Worm (Caenorhabditis elegans) whole organism, L4 larva: ENCODE data around the gene srx-131.
A peak's percentile ranks its signal among the peaks of the same experiment; 100 is the strongest.

ENCODE experiments used
- F26F4.8 ChIP-seq: fragments of 200-800 bp; sonication (Bioruptor generic); conservative IDR thresholded peaks from 2 replicates; pipeline ENCODE4 v1.3.6; 2022; ENCODE audit warnings: missing genetic modification characterization, missing compliant biosample characterization
- F37D6.2 ChIP-seq: sonication (generic microtip); optimal IDR thresholded peaks from 2 replicates; lab custom pipeline; 2016; ENCODE audit warnings: mild to moderate bottlenecking, missing genetic modification characterization, missing compliant biosample characterization
- F44E2.7 ChIP-seq: fragments of 200-800 bp; sonication (Bioruptor generic); IDR thresholded peaks from 2 replicates; pipeline ENCODE4 v2.1.2; 2022; ENCODE audit warnings: missing genetic modification characterization, missing compliant biosample characterization
- Y105C5A.15 ChIP-seq: fragments of 200-800 bp; sonication (Bioruptor generic); IDR thresholded peaks from 2 replicates; pipeline ENCODE4 v1.3.6; 2022; ENCODE audit warnings: missing genetic modification characterization, missing compliant biosample characterization
- Y48G9A.11 ChIP-seq: fragments of 200-800 bp; sonication (Bioruptor generic); IDR thresholded peaks from 2 replicates; pipeline ENCODE4 v1.3.6; 2022; ENCODE audit warnings: missing genetic modification reagents, missing genetic modification characterization, missing compliant biosample characterization
- ZK546.5 ChIP-seq, 2 experiments: sonication (generic microtip); optimal IDR thresholded peaks; 2 replicates each; lab custom pipeline; 2017; ENCODE audit warnings: missing biosample characterization in 2 of 2, missing genetic modification characterization in 2 of 2
- aha-1 ChIP-seq: fragments of 150-350 bp; peaks from one replicate; lab custom pipeline; 2014; ENCODE audit warnings: missing biosample characterization, missing genetic modification characterization
- aly-2 ChIP-seq: sonication (generic microtip); optimal IDR thresholded peaks from 2 replicates; lab custom pipeline; 2018; ENCODE audit warnings: missing biosample characterization, missing genetic modification characterization
- ama-1 ChIP-seq: fragments of 150-350 bp; optimal IDR thresholded peaks from 2 replicates; lab custom pipeline; 2014; ENCODE audit warnings: inconsistent platforms, mixed read lengths
- arid-1 ChIP-seq: fragments of 200-800 bp; sonication (Bioruptor generic); conservative IDR thresholded peaks from 2 replicates; pipeline ENCODE4 v1.3.6; 2022; ENCODE audit warnings: missing genetic modification reagents, missing genetic modification characterization, missing compliant biosample characterization
- attf-4 ChIP-seq: sonication (generic microtip); optimal IDR thresholded peaks from 3 replicates; lab custom pipeline; 2017; ENCODE audit warnings: missing biosample characterization, missing genetic modification characterization
- ceh-20 ChIP-seq: fragments of 200-800 bp; sonication (Bioruptor generic); IDR thresholded peaks from 2 replicates; pipeline ENCODE4 v1.3.6; 2022; ENCODE audit warnings: missing genetic modification reagents, missing genetic modification characterization, missing compliant biosample characterization
- ceh-62 ChIP-seq: sonication (generic microtip); optimal IDR thresholded peaks from 2 replicates; lab custom pipeline; 2017; ENCODE audit warnings: missing biosample characterization, missing genetic modification characterization
- ceh-82 ChIP-seq: sonication (generic microtip); optimal IDR thresholded peaks from 2 replicates; lab custom pipeline; 2017; ENCODE audit warnings: missing biosample characterization, missing genetic modification characterization
- cey-2 ChIP-seq: sonication (generic microtip); optimal IDR thresholded peaks from 3 replicates; lab custom pipeline; 2017; ENCODE audit warnings: missing genetic modification characterization, mild to moderate bottlenecking, missing compliant biosample characterization, antibody characterized with exemption, borderline replicate concordance; ENCODE audit not compliant: insufficient read depth
- ctbp-1 ChIP-seq: fragments of 200-800 bp; sonication (Bioruptor generic); IDR thresholded peaks from 2 replicates; pipeline ENCODE4 v1.3.6; 2022; ENCODE audit warnings: missing genetic modification reagents, missing genetic modification characterization, missing compliant biosample characterization
- daf-16 ChIP-seq, 3 experiments: sonication (generic microtip); optimal IDR thresholded peaks; 2 replicates each; lab custom pipeline; 2016 to 2017; ENCODE audit warnings: missing genetic modification characterization in 3 of 3, missing genetic modification reagents in 3 of 3, mild to moderate bottlenecking in 2 of 3, missing compliant biosample characterization in 2 of 3, missing biosample characterization in 1 of 3, moderate library complexity in 1 of 3
- dmd-6 ChIP-seq: fragments of 200-800 bp; sonication (Bioruptor generic); IDR thresholded peaks from 2 replicates; pipeline ENCODE4 v1.3.6; 2022; ENCODE audit warnings: missing genetic modification reagents, missing genetic modification characterization, missing compliant biosample characterization
- dmd-9 ChIP-seq: fragments of 200-800 bp; sonication (Bioruptor generic); IDR thresholded peaks from 2 replicates; pipeline ENCODE4 v1.3.6; 2022; ENCODE audit warnings: missing genetic modification reagents, missing genetic modification characterization, missing compliant biosample characterization
- dpl-1 ChIP-seq: fragments of 150-350 bp; optimal IDR thresholded peaks from 2 replicates; lab custom pipeline; 2014; ENCODE audit warnings: missing biosample characterization, missing genetic modification reagents, missing genetic modification characterization
- dve-1 ChIP-seq: sonication (generic microtip); optimal IDR thresholded peaks from 2 replicates; lab custom pipeline; 2017; ENCODE audit warnings: antibody characterized with exemption, mild to moderate bottlenecking, missing genetic modification characterization, missing compliant biosample characterization; ENCODE audit not compliant: insufficient read depth
- fkh-10 ChIP-seq: fragments of 150-350 bp; optimal IDR thresholded peaks from 2 replicates; lab custom pipeline; 2014; ENCODE audit warnings: missing biosample characterization, missing genetic modification reagents, missing genetic modification characterization
- fos-1 ChIP-seq: fragments of 150-350 bp; optimal IDR thresholded peaks from 2 replicates; lab custom pipeline; 2014; ENCODE audit warnings: missing biosample characterization, missing genetic modification characterization
- gei-8 ChIP-seq: fragments of 200-800 bp; sonication (Bioruptor generic); optimal IDR thresholded peaks from 2 replicates; lab custom pipeline; 2018; ENCODE audit warnings: mild to moderate bottlenecking, missing genetic modification characterization, missing compliant biosample characterization
- hif-1 ChIP-seq, 2 experiments: sonication (generic microtip); optimal IDR thresholded peaks; 2 replicates each; lab custom pipeline; 2016 to 2017; ENCODE audit warnings: missing compliant biosample characterization in 2 of 2, missing genetic modification characterization in 2 of 2, missing genetic modification reagents in 2 of 2, missing genotype in 2 of 2, mild to moderate bottlenecking in 1 of 2
- hlh-11 ChIP-seq: fragments of 200-800 bp; sonication (Bioruptor generic); optimal IDR thresholded peaks from 2 replicates; lab custom pipeline; 2018; ENCODE audit warnings: mild to moderate bottlenecking, missing genetic modification characterization, missing compliant biosample characterization
- hlh-30 ChIP-seq: sonication (generic microtip); optimal IDR thresholded peaks from 2 replicates; lab custom pipeline; 2017; ENCODE audit warnings: antibody characterized with exemption, mild to moderate bottlenecking, missing genetic modification characterization, missing compliant biosample characterization; ENCODE audit not compliant: insufficient read depth
- hmg-1.1 ChIP-seq: fragments of 200-800 bp; sonication (Bioruptor generic); IDR thresholded peaks from 2 replicates; pipeline ENCODE4 v1.3.6; 2022; ENCODE audit warnings: missing genetic modification reagents, missing genetic modification characterization, missing compliant biosample characterization
- jun-1 ChIP-seq: fragments of 150-350 bp; optimal IDR thresholded peaks from 2 replicates; lab custom pipeline; 2014; ENCODE audit warnings: missing biosample characterization, missing genetic modification reagents, missing genetic modification characterization
- lin-29 ChIP-seq: fragments of 200-800 bp; sonication (Bioruptor generic); IDR thresholded peaks from 2 replicates; pipeline ENCODE4 v1.3.6; 2022; ENCODE audit warnings: missing genetic modification reagents, missing genetic modification characterization, missing compliant biosample characterization
- lir-3 ChIP-seq: sonication (generic microtip); optimal IDR thresholded peaks from 2 replicates; lab custom pipeline; 2016; ENCODE audit warnings: mild to moderate bottlenecking, missing genetic modification characterization, missing compliant biosample characterization
- lsy-2 ChIP-seq, 2 experiments: fragments of 150-350 bp in 1 of 2; sonication (generic microtip) in 1 of 2; optimal IDR thresholded peaks; 2 replicates each; lab custom pipeline; 2014 to 2017; ENCODE audit warnings: missing biosample characterization in 2 of 2, missing genetic modification characterization in 2 of 2
- mdl-1 ChIP-seq, 2 experiments: fragments of 150-350 bp in 1 of 2; sonication (generic microtip) in 1 of 2; optimal IDR thresholded peaks; 2 replicates each; lab custom pipeline; 2014 to 2017; ENCODE audit warnings: missing biosample characterization in 2 of 2, missing genetic modification characterization in 2 of 2
- mep-1 ChIP-seq: fragments of 150-350 bp; sonication (generic microtip); optimal IDR thresholded peaks from 3 replicates; lab custom pipeline; 2014; ENCODE audit warnings: missing biosample characterization, missing genetic modification characterization
- mxl-2 ChIP-seq: fragments of 200-800 bp; sonication (Bioruptor generic); conservative IDR thresholded peaks from 2 replicates; pipeline ENCODE4 v1.3.6; 2022; ENCODE audit warnings: missing genetic modification reagents, missing genetic modification characterization, missing compliant biosample characterization
- mxl-3 ChIP-seq: fragments of 200-800 bp; sonication (Bioruptor generic); optimal IDR thresholded peaks from 2 replicates; lab custom pipeline; 2018; ENCODE audit warnings: mild to moderate bottlenecking, missing genetic modification characterization, missing compliant biosample characterization
- nhr-10 ChIP-seq: fragments of 150-350 bp; optimal IDR thresholded peaks from 2 replicates; lab custom pipeline; 2014; ENCODE audit warnings: missing biosample characterization, missing genetic modification characterization
- nhr-11 ChIP-seq: fragments of 150-350 bp; optimal IDR thresholded peaks from 2 replicates; lab custom pipeline; 2014; ENCODE audit warnings: missing biosample characterization, missing genetic modification characterization
- nhr-237 ChIP-seq: sonication (generic microtip); optimal IDR thresholded peaks from 2 replicates; lab custom pipeline; 2017; ENCODE audit warnings: missing biosample characterization, missing genetic modification characterization
- nhr-41 ChIP-seq: fragments of 200-800 bp; sonication (Bioruptor generic); IDR thresholded peaks from 2 replicates; pipeline ENCODE4 v1.3.6; 2022; ENCODE audit warnings: missing genetic modification reagents, missing genetic modification characterization, missing compliant biosample characterization
- nhr-6 ChIP-seq: fragments of 150-350 bp; optimal IDR thresholded peaks from 2 replicates; lab custom pipeline; 2014; ENCODE audit warnings: missing biosample characterization, missing genetic modification characterization
- nhr-77 ChIP-seq: fragments of 150-350 bp; optimal IDR thresholded peaks from 2 replicates; lab custom pipeline; 2014; ENCODE audit warnings: missing biosample characterization, missing genetic modification characterization
- pqm-1 ChIP-seq: sonication (generic microtip); optimal IDR thresholded peaks from 2 replicates; lab custom pipeline; 2017; ENCODE audit warnings: missing biosample characterization, missing genetic modification characterization
- saeg-2 ChIP-seq: fragments of 200-800 bp; sonication (Bioruptor generic); IDR thresholded peaks from 2 replicates; pipeline ENCODE4 v1.3.6; 2022; ENCODE audit warnings: missing genetic modification reagents, missing genetic modification characterization, missing compliant biosample characterization
- sdz-12 ChIP-seq: fragments of 200-800 bp; sonication (Bioruptor generic); optimal IDR thresholded peaks from 2 replicates; lab custom pipeline; 2018; ENCODE audit warnings: mild to moderate bottlenecking, missing genetic modification characterization, missing compliant biosample characterization
- tra-1 ChIP-seq: fragments of 200-800 bp; sonication (Bioruptor generic); IDR thresholded peaks from 2 replicates; pipeline ENCODE4 v1.3.6; 2022; ENCODE audit warnings: missing genetic modification reagents, missing genetic modification characterization, missing compliant biosample characterization
- unc-62 ChIP-seq, 3 experiments: fragments of 150-350 bp in 1 of 3; sonication (generic microtip); optimal IDR thresholded peaks in 2 of 3; peaks in 1 of 3; 1 replicate in 1 of 3; 2 replicates in 2 of 3; lab custom pipeline; 2014 to 2017; ENCODE audit warnings: missing biosample characterization in 3 of 3, missing genetic modification characterization in 3 of 3, missing genetic modification reagents in 3 of 3, missing genotype in 1 of 3

srx-131 gene

DNA sequence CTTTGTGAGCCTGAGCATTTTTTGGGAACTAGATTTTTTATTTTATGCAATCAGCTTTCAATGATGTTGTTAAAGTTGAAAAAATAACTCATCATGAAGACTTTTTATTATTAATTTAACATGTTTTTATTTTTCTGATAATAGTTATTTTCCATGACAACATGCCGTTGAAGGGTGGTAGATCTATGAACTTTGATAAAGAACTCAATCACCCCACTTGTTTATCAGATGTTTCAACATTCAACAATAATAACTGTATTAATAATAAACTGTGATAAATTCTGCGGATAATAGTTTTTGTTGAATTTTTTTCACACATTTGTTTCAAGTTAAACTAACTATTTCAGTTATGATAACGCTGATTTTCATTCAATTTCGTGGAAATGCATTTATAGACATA is 46.3 kb downstream of the srx-131 start (continued):
- TF ChIP-seq Y48G9A.11 (no peak), daf-16 (GFP tag; optimal IDR thresholded peaks at IDR 0.05; lab: Kevin White, UChicago) (no peak), daf-16 (tag; optimal IDR thresholded peaks at IDR 0.05; lab: Kevin White, UChicago) (peak; percentile 96), attf-4 (no peak), jun-1 (no peak), pqm-1 (no peak), fkh-10 (GFP tag; lab: Kevin White, UChicago) (no peak), dmd-9 (no peak), F44E2.7 (no peak), lsy-2 (tag; optimal IDR thresholded peaks at IDR 0.05; lab: Kevin White, UChicago) (no peak), nhr-41 (GFP tag; lab: Robert Waterston, UW) (no peak), arid-1 (GFP tag; lab: Robert Waterston, UW) (no peak), gei-8 (GFP tag; lab: Kevin White, UChicago) (no peak)
- TF ChIP-seq, all 104 proteins: peak for 7

DNA sequence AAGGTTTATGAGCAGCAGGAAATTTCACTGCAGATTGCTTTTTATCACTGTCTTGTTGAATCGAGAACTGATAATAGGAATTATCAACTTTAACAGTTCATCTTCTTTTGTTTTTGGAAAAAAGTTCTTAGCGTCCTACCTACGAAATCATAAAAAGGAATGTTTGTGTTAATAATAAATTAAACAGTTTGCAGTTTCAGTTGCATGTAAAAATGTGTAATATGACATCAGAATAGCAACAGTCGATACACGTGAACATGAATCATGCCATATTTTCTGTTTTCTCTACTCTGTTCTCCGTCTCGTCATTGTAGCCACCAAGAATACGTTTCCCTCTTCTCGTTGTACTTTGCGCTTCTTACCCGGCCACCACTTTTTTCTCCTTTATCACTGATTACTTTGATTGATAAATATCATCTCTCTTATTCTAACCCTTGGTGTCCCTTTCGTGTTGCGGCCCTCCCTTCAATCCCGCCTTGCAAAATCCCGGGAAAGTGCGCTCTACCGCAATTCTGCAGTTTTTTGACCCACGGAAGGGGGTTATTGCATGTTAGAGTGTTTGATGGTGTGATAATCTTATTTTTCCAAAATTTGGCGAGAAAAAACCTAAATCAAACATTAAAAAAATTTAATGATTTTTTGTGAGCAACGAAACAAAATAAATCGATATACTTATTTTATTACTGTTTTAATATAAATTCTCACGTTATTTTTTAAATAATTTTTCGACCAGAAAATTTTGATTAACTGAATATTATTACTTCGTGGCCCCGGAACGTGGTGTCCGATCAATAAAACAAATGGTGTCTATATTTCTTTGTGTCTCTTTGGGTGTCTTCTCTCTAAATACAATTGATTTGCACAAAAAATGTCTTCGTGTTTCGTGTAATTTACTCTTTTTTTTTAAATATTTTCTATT is 47.5 kb downstream of the srx-131 start, which contains the start of gene sptl-3:
Gene sptl-3 (plus strand): TSS at position 869 of the 919 bp plus-strand sequence.
- no peak for TF ChIP-seq F26F4.8
- TF ChIP-seq Y105C5A.15 (GFP tag; lab: Robert Waterston, UW): no peak
- peak; percentile 63 for TF ChIP-seq nhr-10 (tag; lab: Kevin White, UChicago)
- no peak for TF ChIP-seq fkh-10 (GFP tag; lab: Kevin White, UChicago)
- TF ChIP-seq dpl-1 (GFP tag; lab: Kevin White, UChicago): no peak
- peak in 1 of 2 experiments; percentile 11 for TF ChIP-seq unc-62 (GFP tag; optimal IDR thresholded peaks at IDR 0.05 in 1 of 2; lab: Kevin White, UChicago)
- TF ChIP-seq unc-62 (tag; optimal IDR thresholded peaks at IDR 0.05; lab: Kevin White, UChicago): peak; percentile 13
- TF ChIP-seq mxl-3 (GFP tag; lab: Kevin White, UChicago): no peak
- TF ChIP-seq ceh-20 (GFP tag; lab: Robert Waterston, UW): no peak
- TF ChIP-seq dmd-6 (GFP tag; lab: Robert Waterston, UW): peak; percentile 73
- no peak for TF ChIP-seq ceh-62 (tag; lab: Kevin White, UChicago)
- peak; percentile 19 for TF ChIP-seq nhr-6 (tag; lab: Kevin White, UChicago)
- no peak for TF ChIP-seq ama-1
- TF ChIP-seq fos-1 (tag; lab: Kevin White, UChicago): no peak
- peak in 1 of 2 experiments; percentile 34 for TF ChIP-seq lsy-2 (tag; optimal IDR thresholded peaks at IDR 0.05; lab: Kevin White, UChicago)
- no peak for TF ChIP-seq sdz-12 (GFP tag; lab: Kevin White, UChicago)
- TF ChIP-seq hif-1 (tag; optimal IDR thresholded peaks at IDR 0.05; lab: Kevin White, UChicago): no peak
- 0 out of 2 replicates have a peak, but pooled peaks have one; percentile 42 for TF ChIP-seq hmg-1.1 (GFP tag; lab: Robert Waterston, UW)
- TF ChIP-seq ceh-82: no peak
- peak; percentile 84 for TF ChIP-seq hlh-11 (tag; lab: Kevin White, UChicago)
- peak in 1 of 2 experiments; percentile 84 for TF ChIP-seq mdl-1 (tag; optimal IDR thresholded peaks at IDR 0.05; lab: Kevin White, UChicago)
- peak; percentile 77 for TF ChIP-seq dve-1
- TF ChIP-seq aha-1 (tag; lab: Kevin White, UChicago): peak; percentile 92
- TF ChIP-seq F37D6.2 (tag; lab: Kevin White, UChicago): no peak
- TF ChIP-seq nhr-11 (tag; lab: Kevin White, UChicago): peak; percentile 60
- no peak for TF ChIP-seq mxl-2 (GFP tag; lab: Robert Waterston, UW)
- peak; percentile 38 for TF ChIP-seq gei-8 (GFP tag; lab: Kevin White, UChicago)
- TF ChIP-seq hlh-30 (tag; lab: Kevin White, UChicago): peak; percentile 58
- no peak for TF ChIP-seq ZK546.5 (tag; optimal IDR thresholded peaks at IDR 0.05; lab: Kevin White, UChicago)
- no peak for TF ChIP-seq lir-3
- TF ChIP-seq nhr-77: no peak
- 0 out of 2 replicates have a peak, but pooled peaks have one; percentile 30 for TF ChIP-seq ctbp-1
- TF ChIP-seq saeg-2: 0 out of 2 replicates have a peak, but pooled peaks have one; percentile 21
- no peak; the same call in 1 of the 2 replicates for TF ChIP-seq tra-1 (GFP tag; lab: Robert Waterston, UW)
- peak; percentile 87 for TF ChIP-seq cey-2
- no peak for TF ChIP-seq nhr-237
- no peak for TF ChIP-seq aly-2 (tag; lab: Kevin White, UChicago)
- TF ChIP-seq mep-1 (tag; lab: Kevin White, UChicago): peak; percentile 39
- TF ChIP-seq lin-29 (GFP tag; lab: Robert Waterston, UW): no peak
